Worm (Caenorhabditis elegans): ENCODE measurements around the gene T11F9.7.

ce11 chrV:11443503-11443902, 32.2 kb upstream of the T11F9.7 start, which contains the start of gene F57B7.2:
- no peak for TF ChIP-seq him-1 (tag; optimal IDR thresholded peaks at IDR 0.05)
- no peak for TF ChIP-seq dao-5 (tag; optimal IDR thresholded peaks at IDR 0.05)
